Fruit fly (Drosophila melanogaster) whole organism, embryonic: ENCODE data around the gene Ctl1.

Experiments used
- Abd-B ChIP-seq: fragments of 200-800 bp; sonication (Bioruptor generic); optimal IDR thresholded peaks from 2 replicates; lab custom pipeline; 2018; ENCODE audit warnings: missing biosample characterization, mild to moderate bottlenecking, missing genetic modification characterization, moderate library complexity
- Atf-2 ChIP-seq: fragments of 200-800 bp; sonication (Bioruptor generic); optimal IDR thresholded peaks from 2 replicates; lab custom pipeline; 2016; ENCODE audit warnings: missing biosample characterization, missing genetic modification characterization
- CG10366 ChIP-seq: fragments of 200-800 bp; sonication (Bioruptor generic); IDR thresholded peaks from 2 replicates; pipeline ENCODE4 v1.3.6; 2022; ENCODE audit warnings: missing biosample characterization, missing genetic modification characterization
- CG13775 ChIP-seq: fragments of 200-800 bp; sonication (Bioruptor generic); optimal IDR thresholded peaks from 3 replicates; lab custom pipeline; 2017; ENCODE audit warnings: missing biosample characterization, mild to moderate bottlenecking, missing genetic modification characterization
- CG15073 ChIP-seq: fragments of 200-800 bp; sonication (Bioruptor generic); optimal IDR thresholded peaks from 2 replicates; lab custom pipeline; 2016; ENCODE audit warnings: missing biosample characterization, missing genetic modification characterization
- CG15601 ChIP-seq: fragments of 200-800 bp; sonication (Bioruptor generic); optimal IDR thresholded peaks from 3 replicates; lab custom pipeline; 2019; ENCODE audit warnings: missing biosample characterization, mild to moderate bottlenecking, missing genetic modification characterization, moderate library complexity
- CG16863 ChIP-seq: fragments of 200-800 bp; sonication (Bioruptor generic); optimal IDR thresholded peaks from 3 replicates; lab custom pipeline; 2016; ENCODE audit warnings: missing biosample characterization, missing genetic modification characterization
- CG17186 ChIP-seq: fragments of 200-800 bp; sonication (Bioruptor generic); optimal IDR thresholded peaks from 3 replicates; lab custom pipeline; 2017; ENCODE audit warnings: missing biosample characterization, missing genetic modification reagents, missing genetic modification characterization
- CG18262 ChIP-seq: fragments of 200-800 bp; optimal IDR thresholded peaks from 3 replicates; lab custom pipeline; 2019; ENCODE audit warnings: missing biosample characterization, mild to moderate bottlenecking, missing genetic modification characterization, moderate library complexity
- CG2678 ChIP-seq: fragments of 200-800 bp; sonication (Bioruptor generic); optimal IDR thresholded peaks from 3 replicates; lab custom pipeline; 2019; ENCODE audit warnings: missing biosample characterization, mild to moderate bottlenecking, missing genetic modification characterization, moderate library complexity
- CG30403 ChIP-seq: fragments of 200-800 bp; sonication (Bioruptor generic); optimal IDR thresholded peaks from 3 replicates; lab custom pipeline; 2016; ENCODE audit warnings: missing biosample characterization, missing genetic modification characterization
- CG4360 ChIP-seq: fragments of 200-800 bp; sonication (Bioruptor generic); IDR thresholded peaks from 2 replicates; pipeline ENCODE4 v1.3.6; 2022; ENCODE audit warnings: missing biosample characterization, missing genetic modification characterization
- CG4730 ChIP-seq: fragments of 200-800 bp; sonication (Bioruptor generic); IDR thresholded peaks from 2 replicates; pipeline ENCODE4 v1.3.6; 2022; ENCODE audit warnings: missing biosample characterization, missing genetic modification characterization
- CG7839 ChIP-seq: fragments of 200-800 bp; sonication (Bioruptor generic); optimal IDR thresholded peaks from 3 replicates; lab custom pipeline; 2018; ENCODE audit warnings: missing biosample characterization, mild to moderate bottlenecking, missing genetic modification characterization, moderate library complexity
- CG8089 ChIP-seq: fragments of 200-800 bp; sonication (Bioruptor generic); optimal IDR thresholded peaks from 3 replicates; lab custom pipeline; 2016; ENCODE audit warnings: missing biosample characterization, missing genetic modification characterization
- CG8290 ChIP-seq, 3 experiments: fragments of 200-800 bp; sonication (Bioruptor generic); optimal IDR thresholded peaks; 2 replicates each; lab custom pipeline; 2016 to 2019; ENCODE audit warnings: missing biosample characterization in 3 of 3, missing genetic modification characterization in 3 of 3, mild to moderate bottlenecking in 2 of 3, moderate library complexity in 1 of 3
- CG9609 ChIP-seq: fragments of 200-800 bp; sonication (Bioruptor generic); optimal IDR thresholded peaks from 3 replicates; lab custom pipeline; 2016; ENCODE audit warnings: missing biosample characterization, missing genetic modification characterization
- CG9797 ChIP-seq: fragments of 200-800 bp; sonication (Bioruptor generic); optimal IDR thresholded peaks from 3 replicates; lab custom pipeline; 2018; ENCODE audit warnings: missing biosample characterization, mild to moderate bottlenecking, missing genetic modification characterization
- CHES-1-like ChIP-seq: fragments of 200-800 bp; sonication (Bioruptor generic); optimal IDR thresholded peaks from 2 replicates; lab custom pipeline; 2016; ENCODE audit warnings: missing biosample characterization, missing genetic modification characterization
- Dll ChIP-seq: fragments of 200-800 bp; sonication (Bioruptor generic); IDR thresholded peaks from 4 replicates; pipeline ENCODE4 v1.3.6; 2022; ENCODE audit warnings: missing biosample characterization, missing genetic modification characterization; ENCODE audit not compliant: partially characterized antibody
- Doc3 ChIP-seq: fragments of 200-800 bp; sonication (Bioruptor generic); IDR thresholded peaks from 3 replicates; pipeline ENCODE4 v1.3.6; 2022; ENCODE audit warnings: missing biosample characterization, missing genetic modification characterization; ENCODE audit not compliant: partially characterized antibody
- H15 ChIP-seq: fragments of 200-800 bp; sonication (Bioruptor generic); IDR thresholded peaks from 3 replicates; pipeline ENCODE4 v1.3.6; 2022; ENCODE audit warnings: missing biosample characterization, missing genetic modification characterization
- HLH4C ChIP-seq: fragments of 200-800 bp; sonication (Bioruptor generic); IDR thresholded peaks from 3 replicates; pipeline ENCODE4 v1.3.6; 2022; ENCODE audit warnings: missing biosample characterization, missing genetic modification characterization; ENCODE audit not compliant: partially characterized antibody
- HLH54F ChIP-seq: fragments of 200-800 bp; sonication (Bioruptor generic); optimal IDR thresholded peaks from 3 replicates; lab custom pipeline; 2016; ENCODE audit warnings: missing biosample characterization, missing genetic modification characterization
- HmgD ChIP-seq: fragments of 200-800 bp; sonication (Bioruptor generic); optimal IDR thresholded peaks from 3 replicates; lab custom pipeline; 2016; ENCODE audit warnings: missing biosample characterization, missing genetic modification characterization
- MBD-R2 ChIP-seq: fragments of 200-800 bp; sonication (Bioruptor generic); IDR thresholded peaks from 2 replicates; pipeline ENCODE4 v1.3.6; 2022; ENCODE audit warnings: missing biosample characterization, missing genetic modification characterization
- PHDP ChIP-seq: fragments of 200-800 bp; sonication (Bioruptor generic); optimal IDR thresholded peaks from 3 replicates; lab custom pipeline; 2018; ENCODE audit warnings: missing biosample characterization, mild to moderate bottlenecking, missing genetic modification characterization, moderate library complexity
- Pdp1 ChIP-seq, 2 experiments: fragments of 200-800 bp; sonication (Bioruptor generic); optimal IDR thresholded peaks; 3 replicates each; lab custom pipeline; 2016; ENCODE audit warnings: missing biosample characterization in 2 of 2, missing genetic modification characterization in 2 of 2, mild to moderate bottlenecking in 1 of 2, moderate library complexity in 1 of 2
- Rfx ChIP-seq: fragments of 200-800 bp; sonication (Bioruptor generic); IDR thresholded peaks from 2 replicates; pipeline ENCODE4 v1.3.6; 2022; ENCODE audit warnings: missing biosample characterization, missing genetic modification characterization
- Scr ChIP-seq: fragments of 200-800 bp; sonication (Bioruptor generic); IDR thresholded peaks from 2 replicates; pipeline ENCODE4 v1.3.6; 2022; ENCODE audit warnings: missing biosample characterization, missing genetic modification characterization; ENCODE audit not compliant: partially characterized antibody
- Sin3A ChIP-seq: fragments of >200 bp; optimal IDR thresholded peaks from 2 replicates; lab custom pipeline; 2018
- abd-A ChIP-seq: fragments of 200-800 bp; sonication (Bioruptor generic); optimal IDR thresholded peaks from 3 replicates; lab custom pipeline; 2019; ENCODE audit warnings: missing biosample characterization, mild to moderate bottlenecking, missing genetic modification characterization, moderate library complexity
- bsh ChIP-seq, 2 experiments: fragments of 200-800 bp; sonication (Bioruptor generic); optimal IDR thresholded peaks; 2 replicates each; lab custom pipeline; 2017 to 2018; ENCODE audit warnings: mild to moderate bottlenecking in 2 of 2, missing biosample characterization in 2 of 2, missing genetic modification characterization in 2 of 2, moderate library complexity in 1 of 2
- ci ChIP-seq: fragments of 200-800 bp; sonication (Bioruptor generic); IDR thresholded peaks from 3 replicates; pipeline ENCODE4 v1.3.6; 2022; ENCODE audit warnings: missing biosample characterization, missing genetic modification characterization
- crp ChIP-seq, 2 experiments: fragments of 200-800 bp; sonication (Bioruptor generic); optimal IDR thresholded peaks; 2 replicates in 1 of 2; 3 replicates in 1 of 2; lab custom pipeline; 2017; ENCODE audit warnings: missing biosample characterization in 2 of 2, missing genetic modification characterization in 2 of 2, mild to moderate bottlenecking in 1 of 2, moderate library complexity in 1 of 2
- disco-r ChIP-seq: fragments of 200-800 bp; sonication (Bioruptor generic); optimal IDR thresholded peaks from 2 replicates; lab custom pipeline; 2016; ENCODE audit warnings: missing biosample characterization, missing genetic modification characterization
- dm ChIP-seq: fragments of 200-800 bp; sonication (Bioruptor generic); optimal IDR thresholded peaks from 3 replicates; lab custom pipeline; 2016; ENCODE audit warnings: missing biosample characterization, missing genetic modification characterization
- grau ChIP-seq: fragments of 200-800 bp; optimal IDR thresholded peaks from 3 replicates; lab custom pipeline; 2019; ENCODE audit warnings: missing biosample characterization, mild to moderate bottlenecking, missing genetic modification characterization, moderate library complexity
- h ChIP-seq: fragments of >200 bp; optimal IDR thresholded peaks from 2 replicates; lab custom pipeline; 2017
- ken ChIP-seq: fragments of 200-800 bp; sonication (Bioruptor generic); IDR thresholded peaks from 3 replicates; pipeline ENCODE4 v1.3.6; 2022; ENCODE audit warnings: missing biosample characterization, missing genetic modification characterization
- lola ChIP-seq, 3 experiments: fragments of >200 bp in 2 of 3; fragments of 200-800 bp in 1 of 3; sonication (Bioruptor generic) in 1 of 3; optimal IDR thresholded peaks; 2 replicates each; lab custom pipeline; 2017 to 2019; ENCODE audit warnings: missing biosample characterization in 3 of 3, missing genetic modification characterization in 3 of 3, mild to moderate bottlenecking in 1 of 3, moderate library complexity in 1 of 3
- nom ChIP-seq: fragments of 200-800 bp; sonication (Bioruptor generic); optimal IDR thresholded peaks from 2 replicates; lab custom pipeline; 2017; ENCODE audit warnings: missing biosample characterization, missing genetic modification characterization, mild to moderate bottlenecking, moderate library complexity, missing genetic modification reagents
- sisA ChIP-seq: fragments of 200-800 bp; sonication (Bioruptor generic); IDR thresholded peaks from 2 replicates; pipeline ENCODE4 v1.3.6; 2022; ENCODE audit warnings: missing biosample characterization, missing genetic modification characterization
- slp2 ChIP-seq: fragments of 200-800 bp; sonication (Bioruptor generic); optimal IDR thresholded peaks from 2 replicates; lab custom pipeline; 2016; ENCODE audit warnings: missing biosample characterization, missing genetic modification characterization
- sob ChIP-seq: fragments of 200-800 bp; sonication (Bioruptor generic); IDR thresholded peaks from 2 replicates; pipeline ENCODE4 v1.3.6; 2022; ENCODE audit warnings: missing biosample characterization, missing genetic modification characterization
- tll ChIP-seq, 2 experiments: fragments of 200-800 bp in 1 of 2; fragments of >200 bp in 1 of 2; sonication (Bioruptor generic) in 1 of 2; optimal IDR thresholded peaks; 2 replicates each; lab custom pipeline; 2017 to 2019; ENCODE audit warnings: missing biosample characterization in 2 of 2, missing genetic modification characterization in 2 of 2, mild to moderate bottlenecking in 1 of 2, moderate library complexity in 1 of 2
- tna ChIP-seq: fragments of 200-800 bp; sonication (Bioruptor generic); IDR thresholded peaks from 2 replicates; pipeline ENCODE4 v1.3.6; 2022; ENCODE audit warnings: missing biosample characterization, missing genetic modification characterization; ENCODE audit not compliant: partially characterized antibody

Gene Ctl1

DNA sequence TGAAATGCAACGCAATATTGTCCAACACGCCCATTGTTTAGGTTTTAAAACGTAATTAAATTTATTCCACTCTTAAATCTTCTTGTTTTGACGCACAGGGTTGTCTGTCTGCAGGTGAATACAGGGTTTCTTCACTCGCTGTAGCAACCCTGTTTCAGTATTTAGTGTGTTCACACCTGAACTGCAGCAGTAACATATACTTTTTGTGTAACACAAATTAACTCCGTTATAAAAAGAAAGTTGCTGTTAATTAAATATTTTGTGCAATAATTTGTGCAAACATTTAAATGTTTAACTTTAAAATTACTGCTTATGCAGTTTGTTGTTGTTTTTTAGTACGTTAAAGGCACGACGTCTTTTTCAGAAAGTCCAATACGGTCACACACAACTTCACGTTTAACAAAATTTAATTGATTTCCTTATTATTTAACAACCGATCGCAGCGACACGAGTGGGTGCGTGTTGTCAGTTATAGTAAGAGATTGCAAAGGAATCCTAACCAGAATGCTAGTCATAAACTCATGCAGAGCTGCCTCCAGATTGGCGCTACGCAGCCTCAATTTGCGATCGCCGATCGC, 14.4 kb downstream of the Ctl1 start, which contains the start of the genes CG15012 and Fdx2 (continued):
- TF ChIP-seq Pdp1 (GFP tag; optimal IDR thresholded peaks at IDR 0.05; lab: Kevin White, UChicago) (peak in 1 of 2 experiments; percentile 82), h (no peak), CG16863 (GFP tag; lab: Kevin White, UChicago) (no peak), Dll (GFP tag; lab: Robert Waterston, UW) (peak; percentile 53; the same call in 3 of the 4 replicates), CG9609 (GFP tag; lab: Kevin White, UChicago) (peak; percentile 32), tna (GFP tag; lab: Robert Waterston, UW) (no peak), Abd-B (GFP tag; lab: Kevin White, UChicago) (peak; percentile 22), tll (GFP tag; optimal IDR thresholded peaks at IDR 0.05; lab: Kevin White, UChicago) (peak; percentile 12 to 15), CG8290 (GFP tag; optimal IDR thresholded peaks at IDR 0.05; lab: Kevin White, UChicago) (peak; percentile 23), CG8290 (tag; optimal IDR thresholded peaks at IDR 0.05; lab: Kevin White, UChicago) (peak in 1 of 2 experiments; percentile 41), H15 (GFP tag; lab: Robert Waterston, UW) (no peak), CG4360 (peak; percentile 32; the same call in 1 of the 2 replicates), CG15073 (GFP tag; lab: Kevin White, UChicago) (no peak), CHES-1-like (GFP tag; lab: Kevin White, UChicago) (peak; percentile 28), disco-r (no peak), CG17186 (GFP tag; lab: Kevin White, UChicago) (peak; percentile 2), MBD-R2 (GFP tag; lab: Robert Waterston, UW) (peak; percentile 92), nom (GFP tag; lab: Kevin White, UChicago) (no peak), sisA (no peak), ci (GFP tag; lab: Robert Waterston, UW) (peak; percentile 13; the same call in 1 of the 3 replicates), ken (GFP tag; lab: Robert Waterston, UW) (no peak), HLH4C (no peak), CG2678 (peak; percentile 21), CG13775 (GFP tag; lab: Kevin White, UChicago) (peak; percentile 24), HmgD (GFP tag; lab: Kevin White, UChicago) (peak; percentile 17), CG7839 (tag; lab: Kevin White, UChicago) (peak; percentile 7), CG9797 (GFP tag; lab: Kevin White, UChicago) (peak; percentile 87), Sin3A (lab: Kevin White, UChicago) (peak; percentile 82), Atf-2 (GFP tag; lab: Kevin White, UChicago) (no peak), dm (GFP tag; lab: Kevin White, UChicago) (peak; percentile 71), CG8089 (GFP tag; lab: Kevin White, UChicago) (no peak), Doc3 (GFP tag; lab: Robert Waterston, UW) (no peak), grau (tag; lab: Kevin White, UChicago) (peak; percentile 41), CG18262 (tag; lab: Kevin White, UChicago) (peak; percentile 40), slp2 (no peak), Scr (GFP tag; lab: Robert Waterston, UW) (peak; percentile 35; the same call in 1 of the 2 replicates), abd-A (tag; lab: Kevin White, UChicago) (no peak), CG30403 (GFP tag; lab: Kevin White, UChicago) (no peak), PHDP (tag; lab: Kevin White, UChicago) (peak; percentile 13), CG15601 (tag; lab: Kevin White, UChicago) (peak; percentile 52), bsh (GFP tag; optimal IDR thresholded peaks at IDR 0.05; lab: Kevin White, UChicago) (peak in 1 of 2 experiments; percentile 1), lola (GFP tag; optimal IDR thresholded peaks at IDR 0.05; lab: Kevin White, UChicago) (peak in 1 of 3 experiments; percentile 31), sob (GFP tag; lab: Robert Waterston, UW) (no peak), crp (GFP tag; optimal IDR thresholded peaks at IDR 0.05; lab: Kevin White, UChicago) (peak in 1 of 2 experiments; percentile 29), HLH54F (GFP tag; lab: Kevin White, UChicago) (peak; percentile 22), CG10366 (GFP tag; lab: Robert Waterston, UW) (peak; percentile 44), Rfx (GFP tag; lab: Robert Waterston, UW) (0 out of 2 replicates have a peak, but pooled peaks have one; percentile 23), CG4730 (no peak)
